Worm (Caenorhabditis elegans): Measurements from ENCODE around the gene ebax-1.
A peak's percentile ranks its signal among the peaks of the same experiment; 100 is the strongest.

Gene ebax-1

DNA sequence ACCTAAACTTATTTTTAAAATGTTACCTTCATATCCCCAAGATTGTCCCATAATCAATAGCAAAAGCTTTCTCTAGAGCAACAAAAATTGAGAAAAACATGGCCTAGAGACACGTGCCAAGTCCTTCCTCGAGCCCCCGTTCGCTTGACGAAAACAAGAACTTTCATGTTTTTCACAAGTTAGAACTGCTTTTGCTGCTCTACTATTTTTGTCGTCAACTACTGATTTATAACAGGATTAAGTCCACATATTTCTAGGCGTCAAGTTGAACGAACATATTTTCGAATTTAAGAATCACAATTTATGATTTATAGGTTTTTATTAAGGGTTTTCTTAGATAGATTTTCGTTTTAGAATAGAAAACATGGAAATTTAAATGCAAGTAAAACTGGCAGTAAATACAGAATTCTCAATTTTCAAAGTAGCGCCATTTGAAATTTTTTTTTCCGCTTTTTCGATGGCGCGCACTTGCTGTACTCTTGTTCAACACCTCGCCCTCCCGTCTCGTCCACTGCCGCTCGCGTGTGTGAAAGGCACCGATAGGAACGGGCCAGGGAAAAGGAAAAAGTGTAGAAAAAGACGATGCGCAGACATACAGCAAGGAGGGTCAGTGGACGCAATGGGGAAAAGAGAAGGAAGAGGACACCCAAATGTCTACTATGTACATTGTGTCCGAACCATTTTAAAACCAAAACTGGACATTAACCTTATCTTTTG is 2.4 kb upstream of the ebax-1 start, which contains the start of gene rad-51 (continued):
- TF ChIP-seq egl-27 (tag; optimal IDR thresholded peaks at IDR 0.05): no peak
- TF ChIP-seq nhr-20 (tag; optimal IDR thresholded peaks at IDR 0.05): peak; percentile 64
- no peak for TF ChIP-seq vab-15 (tag; optimal IDR thresholded peaks at IDR 0.05)

DNA sequence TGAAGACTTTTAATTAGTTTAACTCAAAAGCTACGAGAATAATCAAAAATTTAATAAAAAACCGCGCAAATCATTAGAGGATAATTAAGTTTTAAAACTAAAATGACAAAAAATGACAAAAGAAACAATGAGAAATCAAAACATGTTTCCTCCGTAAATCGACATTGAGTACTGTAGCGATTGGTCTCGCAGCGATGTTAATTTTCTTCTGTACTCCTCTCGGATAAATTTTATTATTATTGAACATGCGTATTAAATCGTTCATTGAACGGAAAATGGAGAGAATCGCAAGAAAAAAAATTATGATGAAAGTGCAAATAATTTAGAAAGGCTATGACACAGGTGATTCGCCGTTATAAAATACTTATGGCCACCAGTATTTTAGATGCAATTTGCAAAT is 1.4 kb upstream of the ebax-1 start:
- TF ChIP-seq aly-2 (tag; optimal IDR thresholded peaks at IDR 0.05) (no peak), unc-98 (GFP tag; IDR thresholded peaks at IDR 0.05) (no peak), fos-1 (tag; optimal IDR thresholded peaks at IDR 0.05) (no peak), pag-3 (tag; optimal IDR thresholded peaks at IDR 0.05; ENCODE audit: borderline replicate concordance, insufficient read depth) (no peak), aha-1 (tag; optimal IDR thresholded peaks at IDR 0.05) (no peak), unc-86 (tag; optimal IDR thresholded peaks at IDR 0.05) (no peak), snu-23 (GFP tag; optimal IDR thresholded peaks at IDR 0.05) (no peak), blmp-1 (tag; optimal IDR thresholded peaks at IDR 0.05) (no peak), nhr-47 (tag; optimal IDR thresholded peaks at IDR 0.05) (no peak), egl-13 (tag; optimal IDR thresholded peaks at IDR 0.05) (no peak), zag-1 (tag; optimal IDR thresholded peaks at IDR 0.05) (no peak), sup-37 (GFP tag; optimal IDR thresholded peaks at IDR 0.05) (no peak), dpl-1 (GFP tag; optimal IDR thresholded peaks at IDR 0.05) (no peak), nhr-28 (tag; optimal IDR thresholded peaks at IDR 0.05) (no peak), lin-14 (GFP tag; optimal IDR thresholded peaks at IDR 0.05) (no peak), nhr-11 (tag; optimal IDR thresholded peaks at IDR 0.05) (no peak)

DNA sequence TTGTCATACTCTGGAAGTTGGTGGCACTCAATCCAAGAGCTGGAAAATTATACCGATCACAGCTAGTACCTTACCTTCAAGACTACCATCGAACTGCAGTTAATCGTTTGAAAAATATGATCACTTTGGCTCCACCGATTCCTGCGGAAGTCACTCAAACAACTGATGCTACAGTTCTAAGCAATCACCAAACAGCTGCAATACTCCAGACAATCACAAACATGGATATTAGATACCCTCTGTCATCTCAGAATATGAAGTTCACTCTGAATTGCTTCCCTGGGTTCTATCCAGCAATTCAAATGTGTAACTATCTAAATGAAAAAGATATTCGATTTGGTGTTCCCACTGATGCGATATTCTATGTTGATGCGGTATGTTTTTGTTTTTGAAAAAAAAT is 1.8 kb downstream of the ebax-1 start:
- TF ChIP-seq nhr-47 (tag; optimal IDR thresholded peaks at IDR 0.05): no peak

DNA sequence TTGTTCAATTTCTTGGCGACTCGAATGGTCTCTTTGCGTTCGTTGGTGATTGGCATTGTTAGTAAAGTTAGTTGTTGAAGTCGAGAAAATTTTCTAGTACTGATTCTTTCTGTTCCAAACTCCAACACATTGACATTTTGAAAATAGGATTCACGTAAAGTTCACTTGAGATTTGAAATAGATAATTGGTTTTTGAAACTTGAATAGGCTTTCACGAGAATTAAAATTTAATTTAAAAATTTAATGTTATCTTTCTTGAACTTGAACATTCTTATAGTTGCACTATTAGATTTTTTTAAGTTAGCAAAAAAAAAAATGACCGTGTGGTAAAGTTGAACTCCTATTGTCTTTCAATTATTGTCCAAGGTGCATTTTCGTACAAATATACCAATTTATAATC is 7.3 kb downstream of the ebax-1 start, which contains the start of gene R09E10.6:
Gene R09E10.6, minus strand, starts transcription at position 101 of the 400 bp plus-strand sequence.
- TF ChIP-seq jun-1 (tag; optimal IDR thresholded peaks at IDR 0.05) (no peak), alr-1 (tag; optimal IDR thresholded peaks at IDR 0.05; ENCODE audit: borderline replicate concordance) (no peak), unc-86 (tag; optimal IDR thresholded peaks at IDR 0.05) (no peak), mdl-1 (tag; optimal IDR thresholded peaks at IDR 0.05) (no peak), ceh-8 (GFP tag; optimal IDR thresholded peaks at IDR 0.05) (no peak)

DNA sequence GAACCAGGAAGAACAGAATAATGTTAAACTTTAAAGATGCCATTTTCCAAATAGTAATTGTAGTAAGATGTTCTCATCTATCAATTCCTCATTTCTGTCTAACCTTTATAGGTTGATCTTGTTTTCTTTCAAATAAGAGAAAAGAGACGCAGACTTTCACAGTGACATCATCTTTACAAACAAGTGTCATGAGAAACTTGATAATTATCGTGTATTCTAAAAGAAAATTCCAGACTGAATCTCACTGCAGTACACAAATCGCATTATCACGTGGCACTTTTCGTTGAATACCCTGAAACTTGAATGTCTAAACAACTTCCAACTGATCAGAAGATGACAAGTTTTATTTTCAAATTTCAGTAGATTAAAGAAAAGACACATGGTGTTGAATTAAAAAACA is 8.3 kb downstream of the ebax-1 start, which contains the start of gene R09E10.13:
Gene R09E10.13, minus strand, starts transcription at position 61 of the 400 bp plus-strand sequence.
- no peak for TF ChIP-seq ceh-63 (GFP tag; optimal IDR thresholded peaks at IDR 0.05)
- no peak for TF ChIP-seq efl-1 (optimal IDR thresholded peaks at IDR 0.05)
- TF ChIP-seq efl-1 (GFP tag; optimal IDR thresholded peaks at IDR 0.05 in 1 of 2): peak in 1 of 2 experiments; percentile 36
- peak in 1 of 2 experiments; percentile 43 for TF ChIP-seq lin-35 (GFP tag; optimal IDR thresholded peaks at IDR 0.05)
- TF ChIP-seq nhr-20 (tag; optimal IDR thresholded peaks at IDR 0.05): peak; percentile 33
- TF ChIP-seq lin-13 (GFP tag; optimal IDR thresholded peaks at IDR 0.05): no peak
- no peak for TF ChIP-seq hpl-2 (GFP tag; optimal IDR thresholded peaks at IDR 0.05)
- TF ChIP-seq irx-1 (tag; optimal IDR thresholded peaks at IDR 0.05): no peak
- TF ChIP-seq nhr-19 (GFP tag; conservative IDR thresholded peaks at IDR 0.05): peak; percentile 27; the same call in 1 of the 2 replicates
- TF ChIP-seq elt-2 (tag; optimal IDR thresholded peaks at IDR 0.05): no peak
- no peak for TF ChIP-seq lin-15B (tag; optimal IDR thresholded peaks at IDR 0.05)
- TF ChIP-seq nhr-85 (tag): peak; percentile 81

Data from whole organism, L1 larva.